Fruit fly (Drosophila melanogaster) whole organism, wandering third instar larva: ENCODE measurements around the gene CG45207.
A peak's percentile ranks its signal among the peaks of the same experiment; 100 is the strongest.

Experiments used
- Dfd ChIP-seq: fragments of >200 bp; optimal IDR thresholded peaks from 2 replicates; lab custom pipeline; 2017; ENCODE audit warnings: missing biosample characterization, missing genetic modification characterization
- Mio ChIP-seq: sonication (Bioruptor generic); optimal IDR thresholded peaks from 2 replicates; lab custom pipeline; 2016; ENCODE audit warnings: missing biosample characterization, missing genetic modification characterization
- Myc ChIP-seq: fragments of >200 bp; optimal IDR thresholded peaks from 2 replicates; lab custom pipeline; 2017
- h ChIP-seq: fragments of 200-800 bp; sonication (Bioruptor generic); optimal IDR thresholded peaks from 3 replicates; lab custom pipeline; 2016; ENCODE audit warnings: missing biosample characterization, mild to moderate bottlenecking, missing genetic modification characterization
- psq ChIP-seq: fragments of 200-800 bp; sonication (Bioruptor generic); optimal IDR thresholded peaks from 3 replicates; lab custom pipeline; 2017; ENCODE audit warnings: missing biosample characterization, mild to moderate bottlenecking, missing genetic modification characterization, moderate library complexity
- sv ChIP-seq: fragments of 200-800 bp; sonication (Bioruptor generic); optimal IDR thresholded peaks from 3 replicates; lab custom pipeline; 2016; ENCODE audit warnings: missing biosample characterization, missing genetic modification characterization

- TF ChIP-seq Myc (lab: Kevin White, UChicago) (no peak), psq (no peak), h (GFP tag; lab: Kevin White, UChicago) (peak; percentile 10), Dfd (GFP tag; lab: Kevin White, UChicago) (no peak), sv (no peak), Mio (GFP tag; lab: Kevin White, UChicago) (no peak)
Observed at dm6 chr3R:15803502-15804461, 28.6 kb upstream of the CG45207 start, which contains the start of gene alpha-Man-IIb.
